Fruit fly (Drosophila melanogaster) Kc167 (cell line): ENCODE data around the gene mamo.

ENCODE experiments used
- Myc ChIP-seq: fragments of >200 bp; optimal IDR thresholded peaks from 2 replicates; lab custom pipeline; 2017; ENCODE audit warnings: missing external identifiers
- Sin3A ChIP-seq: fragments of >200 bp; optimal IDR thresholded peaks from 2 replicates; lab custom pipeline; 2018; ENCODE audit warnings: missing external identifiers
- h ChIP-seq: fragments of >200 bp; optimal IDR thresholded peaks from 3 replicates; lab custom pipeline; 2018; ENCODE audit warnings: missing external identifiers
- insv ChIP-seq: fragments of >200 bp; optimal IDR thresholded peaks from 3 replicates; lab custom pipeline; 2018; ENCODE audit warnings: missing external identifiers
- psq ChIP-seq: fragments of >200 bp; optimal IDR thresholded peaks from 2 replicates; lab custom pipeline; 2017; ENCODE audit warnings: missing external identifiers
- ttk ChIP-seq: sonication (Bioruptor generic); optimal IDR thresholded peaks from 2 replicates; lab custom pipeline; 2017; ENCODE audit warnings: missing external identifiers

DNA sequence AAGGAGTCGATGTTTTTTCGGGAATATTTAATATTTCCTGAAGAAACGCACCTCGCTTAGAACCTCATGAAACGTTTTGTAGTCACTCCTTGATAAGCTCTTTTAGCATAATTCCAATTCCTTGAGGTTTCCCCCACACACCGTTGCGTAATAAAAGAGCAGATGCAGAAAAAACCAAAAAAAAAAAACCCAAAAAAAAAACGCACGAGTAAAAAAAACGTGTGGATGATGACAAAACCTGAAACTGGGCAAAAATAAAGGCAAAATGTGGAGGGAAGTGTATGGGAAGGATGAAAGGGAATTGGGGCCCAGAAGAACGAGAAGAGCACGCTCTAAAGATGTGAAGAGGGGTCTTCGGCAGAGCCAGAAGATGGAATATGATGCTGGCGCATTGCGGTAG lies 10.1 kb downstream of the mamo start:
- no peak for TF ChIP-seq Myc (lab: Kevin White, UChicago)
- no peak for TF ChIP-seq h
- TF ChIP-seq ttk (lab: Kevin White, UChicago) = no peak
- TF ChIP-seq psq (lab: Kevin White, UChicago) = no peak
- TF ChIP-seq Sin3A = no peak
- TF ChIP-seq insv (lab: Kevin White, UChicago) = no peak
